Worm (Caenorhabditis elegans) whole organism, young adult: ENCODE data around the gene H42K12.3.

ENCODE experiments used
- B0019.2 ChIP-seq: fragments of 200-800 bp; sonication (Bioruptor generic); conservative IDR thresholded peaks from 2 replicates; pipeline ENCODE4 v1.3.6; 2022; ENCODE audit warnings: missing genetic modification reagents, missing genetic modification characterization, missing compliant biosample characterization
- B0035.1 ChIP-seq: sonication (generic microtip); optimal IDR thresholded peaks from 2 replicates; lab custom pipeline; 2016; ENCODE audit warnings: missing genetic modification characterization, mild to moderate bottlenecking, missing compliant biosample characterization, missing genotype, missing genetic modification reagents
- B0261.1 ChIP-seq: sonication (generic microtip); optimal IDR thresholded peaks from 2 replicates; lab custom pipeline; 2016; ENCODE audit warnings: mild to moderate bottlenecking, missing genetic modification characterization, moderate library complexity, missing compliant biosample characterization
- C06A6.2 ChIP-seq: fragments of 200-800 bp; sonication (Bioruptor generic); conservative IDR thresholded peaks from 2 replicates; pipeline ENCODE4 v1.3.6; 2022; ENCODE audit warnings: missing genetic modification characterization, missing compliant biosample characterization
- C17E4.6 ChIP-seq: fragments of 200-800 bp; sonication (Bioruptor generic); IDR thresholded peaks from 2 replicates; pipeline ENCODE4 v1.3.6; 2022; ENCODE audit warnings: missing genetic modification reagents, missing genetic modification characterization, missing compliant biosample characterization
- F23B12.7 ChIP-seq: sonication (generic microtip); optimal IDR thresholded peaks from 2 replicates; lab custom pipeline; 2017; ENCODE audit warnings: missing genetic modification characterization, mild to moderate bottlenecking, missing compliant biosample characterization, antibody characterized with exemption, moderate library complexity; ENCODE audit not compliant: insufficient read depth
- F55B11.4 ChIP-seq: sonication (generic microtip); optimal IDR thresholded peaks from 2 replicates; lab custom pipeline; 2016; ENCODE audit warnings: missing compliant biosample characterization, missing genetic modification characterization, borderline replicate concordance; ENCODE audit not compliant: insufficient read depth
- F57A8.1 ChIP-seq: fragments of 200-800 bp; sonication (Bioruptor generic); optimal IDR thresholded peaks from 2 replicates; lab custom pipeline; 2018; ENCODE audit warnings: mild to moderate bottlenecking, missing genetic modification characterization, moderate library complexity, missing compliant biosample characterization
- T26A5.8 ChIP-seq: sonication (generic microtip); optimal IDR thresholded peaks from 2 replicates; lab custom pipeline; 2016; ENCODE audit warnings: missing genetic modification characterization, missing compliant biosample characterization
- Y79H2A.3 ChIP-seq: fragments of 200-800 bp; sonication (Bioruptor generic); conservative IDR thresholded peaks from 2 replicates; pipeline ENCODE4 v1.3.6; 2022; ENCODE audit warnings: missing genetic modification reagents, missing genetic modification characterization, missing compliant biosample characterization
- aptf-2 ChIP-seq: fragments of 200-800 bp; sonication (Bioruptor generic); conservative IDR thresholded peaks from 2 replicates; pipeline ENCODE4 v1.3.6; 2022; ENCODE audit warnings: missing genetic modification reagents, missing genetic modification characterization, missing compliant biosample characterization
- aptf-3 ChIP-seq: fragments of 200-800 bp; sonication (Bioruptor generic); IDR thresholded peaks from 2 replicates; pipeline ENCODE4 v1.3.6; 2022; ENCODE audit warnings: missing genetic modification characterization, missing compliant biosample characterization
- athp-1 ChIP-seq: sonication (generic microtip); optimal IDR thresholded peaks from 2 replicates; lab custom pipeline; 2017; ENCODE audit warnings: mild to moderate bottlenecking, missing genetic modification characterization, missing compliant biosample characterization
- attf-3 ChIP-seq: fragments of 200-800 bp; sonication (Bioruptor generic); conservative IDR thresholded peaks from 2 replicates; pipeline ENCODE4 v1.3.6; 2022; ENCODE audit warnings: missing genetic modification reagents, missing genetic modification characterization, missing compliant biosample characterization
- ccch-3 ChIP-seq: fragments of 200-800 bp; sonication (Bioruptor generic); optimal IDR thresholded peaks from 2 replicates; lab custom pipeline; 2018; ENCODE audit warnings: mild to moderate bottlenecking, missing genetic modification characterization, missing compliant biosample characterization
- ceh-27 ChIP-seq: fragments of 200-800 bp; sonication (Bioruptor generic); optimal IDR thresholded peaks from 2 replicates; lab custom pipeline; 2018; ENCODE audit warnings: mild to moderate bottlenecking, missing genetic modification characterization, moderate library complexity, missing compliant biosample characterization
- ceh-40 ChIP-seq: fragments of 200-800 bp; sonication (Bioruptor generic); IDR thresholded peaks from 2 replicates; pipeline ENCODE4 v1.3.6; 2022; ENCODE audit warnings: missing genetic modification characterization, missing compliant biosample characterization
- ceh-58 ChIP-seq: fragments of 200-800 bp; sonication (Bioruptor generic); IDR thresholded peaks from 2 replicates; pipeline ENCODE4 v1.3.6; 2022; ENCODE audit warnings: missing genetic modification characterization, missing compliant biosample characterization
- ceh-91 ChIP-seq: fragments of 200-800 bp; sonication (Bioruptor generic); IDR thresholded peaks from 2 replicates; pipeline ENCODE4 v1.3.6; 2022; ENCODE audit warnings: missing genetic modification reagents, missing genetic modification characterization, missing compliant biosample characterization
- chd-7 ChIP-seq: sonication (generic microtip); optimal IDR thresholded peaks from 2 replicates; lab custom pipeline; 2016; ENCODE audit warnings: mild to moderate bottlenecking, missing genetic modification characterization, moderate library complexity, missing compliant biosample characterization
- die-1 ChIP-seq: sonication (generic microtip); optimal IDR thresholded peaks from 2 replicates; lab custom pipeline; 2016; ENCODE audit warnings: missing genotype, mild to moderate bottlenecking, missing genetic modification characterization, missing compliant biosample characterization
- dox-1 ChIP-seq: fragments of 200-800 bp; sonication (Bioruptor generic); IDR thresholded peaks from 2 replicates; pipeline ENCODE4 v1.3.6; 2022; ENCODE audit warnings: missing genetic modification reagents, missing genetic modification characterization, missing compliant biosample characterization
- dpl-1 ChIP-seq: fragments of 150-350 bp; optimal IDR thresholded peaks from 2 replicates; lab custom pipeline; 2014; ENCODE audit warnings: missing biosample characterization, missing genetic modification reagents, missing genetic modification characterization
- efl-1 ChIP-seq: fragments of 150-350 bp; optimal IDR thresholded peaks from 2 replicates; lab custom pipeline; 2014; ENCODE audit warnings: missing biosample characterization, missing genetic modification reagents, missing genetic modification characterization
- egl-44 ChIP-seq: fragments of 200-800 bp; sonication (Bioruptor generic); IDR thresholded peaks from 2 replicates; pipeline ENCODE4 v1.3.6; 2022; ENCODE audit warnings: missing genetic modification reagents, missing genetic modification characterization, missing compliant biosample characterization
- fkh-3 ChIP-seq: sonication (generic microtip); optimal IDR thresholded peaks from 2 replicates; lab custom pipeline; 2016; ENCODE audit warnings: mild to moderate bottlenecking, missing genetic modification characterization, missing compliant biosample characterization
- hsf-1 ChIP-seq: fragments of 200-800 bp; sonication (Bioruptor generic); IDR thresholded peaks from 2 replicates; pipeline ENCODE4 v1.3.6; 2022; ENCODE audit warnings: missing genetic modification reagents, missing genetic modification characterization, missing compliant biosample characterization
- let-526 ChIP-seq: fragments of 200-800 bp; sonication (Bioruptor generic); IDR thresholded peaks from 2 replicates; pipeline ENCODE4 v1.3.6; 2022; ENCODE audit warnings: missing genetic modification reagents, missing genetic modification characterization, missing compliant biosample characterization
- let-607 ChIP-seq, 2 experiments: fragments of 200-800 bp in 1 of 2; sonication (Bioruptor generic) in 1 of 2; sonication (generic microtip) in 1 of 2; optimal IDR thresholded peaks; 2 replicates each; lab custom pipeline; 2016 to 2018; ENCODE audit warnings: mild to moderate bottlenecking in 2 of 2, missing compliant biosample characterization in 2 of 2, missing genetic modification characterization in 2 of 2, moderate library complexity in 2 of 2, missing genotype in 1 of 2
- lin-26 ChIP-seq: fragments of 200-800 bp; sonication (Bioruptor generic); IDR thresholded peaks from 2 replicates; pipeline ENCODE4 v1.3.6; 2022; ENCODE audit warnings: missing genetic modification reagents, missing genetic modification characterization, missing compliant biosample characterization
- lin-40 ChIP-seq: sonication (generic microtip); optimal IDR thresholded peaks from 2 replicates; lab custom pipeline; 2016; ENCODE audit warnings: missing genetic modification characterization, mild to moderate bottlenecking, missing compliant biosample characterization, missing genotype, missing genetic modification reagents
- lir-1 ChIP-seq: fragments of 200-800 bp; sonication (Bioruptor generic); conservative IDR thresholded peaks from 2 replicates; pipeline ENCODE4 v1.3.6; 2022; ENCODE audit warnings: missing genetic modification reagents, missing genetic modification characterization, missing compliant biosample characterization
- lsl-1 ChIP-seq: fragments of 200-800 bp; sonication (Bioruptor generic); optimal IDR thresholded peaks from 2 replicates; lab custom pipeline; 2018; ENCODE audit warnings: mild to moderate bottlenecking, missing genetic modification characterization, moderate library complexity, missing compliant biosample characterization
- lsy-27 ChIP-seq: sonication (generic microtip); optimal IDR thresholded peaks from 2 replicates; lab custom pipeline; 2017; ENCODE audit warnings: missing genetic modification characterization, mild to moderate bottlenecking, missing compliant biosample characterization, antibody characterized with exemption, missing genotype, borderline replicate concordance; ENCODE audit not compliant: insufficient read depth
- madf-6 ChIP-seq: fragments of 200-800 bp; sonication (Bioruptor generic); IDR thresholded peaks from 2 replicates; pipeline ENCODE4 v1.3.6; 2022; ENCODE audit warnings: missing genetic modification reagents, missing genetic modification characterization, missing compliant biosample characterization
- mcd-1 ChIP-seq: fragments of 200-800 bp; sonication (Bioruptor generic); IDR thresholded peaks from 2 replicates; pipeline ENCODE4 v1.3.6; 2022; ENCODE audit warnings: missing genetic modification reagents, missing genetic modification characterization, missing compliant biosample characterization
- nhr-90 ChIP-seq: sonication (generic microtip); optimal IDR thresholded peaks from 2 replicates; lab custom pipeline; 2016; ENCODE audit warnings: missing genotype, mild to moderate bottlenecking, missing genetic modification characterization, missing compliant biosample characterization
- repo-1 ChIP-seq: sonication (generic microtip); optimal IDR thresholded peaks from 2 replicates; lab custom pipeline; 2017; ENCODE audit warnings: mild to moderate bottlenecking, missing genetic modification characterization, missing compliant biosample characterization
- sdz-38 ChIP-seq: sonication (generic microtip); optimal IDR thresholded peaks from 2 replicates; lab custom pipeline; 2016; ENCODE audit warnings: missing genotype, missing genetic modification characterization, missing compliant biosample characterization
- snpc-3.4 ChIP-seq: sonication (generic microtip); optimal IDR thresholded peaks from 2 replicates; lab custom pipeline; 2017; ENCODE audit warnings: missing genetic modification characterization, mild to moderate bottlenecking, missing compliant biosample characterization, antibody characterized with exemption, moderate library complexity, missing genotype, missing genetic modification reagents
- tlf-1 ChIP-seq: fragments of 200-800 bp; sonication (Bioruptor generic); optimal IDR thresholded peaks from 2 replicates; lab custom pipeline; 2018; ENCODE audit warnings: mild to moderate bottlenecking, missing genetic modification characterization, missing compliant biosample characterization
- unc-130 ChIP-seq: sonication (generic microtip); optimal IDR thresholded peaks from 2 replicates; lab custom pipeline; 2016; ENCODE audit warnings: missing genetic modification reagents, missing genetic modification characterization, missing compliant biosample characterization
- xnd-1 ChIP-seq: sonication (generic microtip); optimal IDR thresholded peaks from 2 replicates; lab custom pipeline; 2016; ENCODE audit warnings: missing genotype, missing genetic modification reagents, missing genetic modification characterization, missing compliant biosample characterization
- ztf-22 ChIP-seq: fragments of 200-800 bp; sonication (Bioruptor generic); optimal IDR thresholded peaks from 2 replicates; lab custom pipeline; 2018; ENCODE audit warnings: mild to moderate bottlenecking, missing genetic modification characterization, moderate library complexity, missing compliant biosample characterization
- ztf-26 ChIP-seq: sonication (generic microtip); optimal IDR thresholded peaks from 2 replicates; lab custom pipeline; 2017; ENCODE audit warnings: missing genetic modification characterization, missing compliant biosample characterization

H42K12.3 gene

ce11 chrX:1302267-1302666 is 8.9 kb upstream of the H42K12.3 start (continued):
- TF ChIP-seq aptf-3 (no peak), hsf-1 (GFP tag; lab: Robert Waterston, UW) (no peak), lsl-1 (no peak), F23B12.7 (no peak), B0019.2 (no peak)

- no peak for TF ChIP-seq ceh-27 (GFP tag; lab: Kevin White, UChicago)
- no peak for TF ChIP-seq snpc-3.4 (tag; lab: Kevin White, UChicago)
- TF ChIP-seq chd-7: no peak
- TF ChIP-seq Y79H2A.3 (GFP tag; lab: Robert Waterston, UW): no peak
- no peak for TF ChIP-seq ceh-91
- TF ChIP-seq, all 124 proteins: peak for 0
Observed at ce11 chrX:1309446-1309845, 1.7 kb upstream of the H42K12.3 start.

ce11 chrX:1311577-1311976 is 386 bp downstream of the H42K12.3 start:
- TF ChIP-seq egl-44: no peak
- TF ChIP-seq fkh-3 (tag; lab: Kevin White, UChicago): no peak
- TF ChIP-seq C17E4.6 (GFP tag; lab: Robert Waterston, UW): no peak
- no peak for TF ChIP-seq ztf-26 (tag; lab: Kevin White, UChicago)
- TF ChIP-seq let-526 (GFP tag; lab: Robert Waterston, UW): no peak
- TF ChIP-seq lsy-27 (tag; lab: Kevin White, UChicago): no peak
- TF ChIP-seq efl-1 (GFP tag; lab: Kevin White, UChicago): no peak
- no peak for TF ChIP-seq unc-130
- no peak for TF ChIP-seq mcd-1 (GFP tag; lab: Robert Waterston, UW)
- TF ChIP-seq dpl-1 (GFP tag; lab: Kevin White, UChicago): no peak
- no peak for TF ChIP-seq lin-26

ce11 chrX:1319708-1320107 is 8.5 kb downstream of the H42K12.3 start:
- peak; percentile 85 for TF ChIP-seq dox-1
- no peak for TF ChIP-seq athp-1 (tag; lab: Kevin White, UChicago)
- TF ChIP-seq T26A5.8 (tag; lab: Kevin White, UChicago): no peak
- no peak for TF ChIP-seq B0261.1 (tag; lab: Kevin White, UChicago)
- TF ChIP-seq xnd-1 (tag; lab: Kevin White, UChicago): no peak
- no peak for TF ChIP-seq hsf-1 (GFP tag; lab: Robert Waterston, UW)
- no peak for TF ChIP-seq sdz-38 (tag; lab: Kevin White, UChicago)
- no peak for TF ChIP-seq attf-3
- TF ChIP-seq lin-40 (tag; lab: Kevin White, UChicago): peak; percentile 46
- no peak for TF ChIP-seq ccch-3
- no peak for TF ChIP-seq F55B11.4
- TF ChIP-seq lir-1: no peak; the same call in 1 of the 2 replicates
- TF ChIP-seq aptf-2 (GFP tag; lab: Robert Waterston, UW): peak; percentile 79; the same call in 1 of the 2 replicates
- no peak for TF ChIP-seq tlf-1 (GFP tag; lab: Kevin White, UChicago)
- peak in 1 of 2 experiments; percentile 27 for TF ChIP-seq let-607 (tag; optimal IDR thresholded peaks at IDR 0.05; lab: Kevin White, UChicago)
- no peak for TF ChIP-seq repo-1 (tag; lab: Kevin White, UChicago)
- no peak for TF ChIP-seq B0035.1 (tag; lab: Kevin White, UChicago)
- peak; percentile 45 for TF ChIP-seq nhr-90
- TF ChIP-seq ceh-40 (GFP tag; lab: Robert Waterston, UW): no peak
- TF ChIP-seq ztf-22: peak; percentile 10
- peak; percentile 48 for TF ChIP-seq F57A8.1
- no peak for TF ChIP-seq ceh-58 (GFP tag; lab: Robert Waterston, UW)
- no peak for TF ChIP-seq unc-130
- TF ChIP-seq C06A6.2: 0 out of 2 replicates have a peak, but pooled peaks have one; percentile 17
- no peak; the same call in 1 of the 2 replicates for TF ChIP-seq madf-6 (GFP tag; lab: Robert Waterston, UW)
- TF ChIP-seq die-1: peak; percentile 17
